Worm (Caenorhabditis elegans) whole organism, late embryonic: ENCODE data around the gene nep-25.

Experiments
- C08G9.2 ChIP-seq: sonication (generic microtip); optimal IDR thresholded peaks from 2 replicates; lab custom pipeline; 2016; ENCODE audit warnings: mild to moderate bottlenecking, missing genetic modification characterization, moderate library complexity, missing compliant biosample characterization
- C38D4.7 ChIP-seq: fragments of 200-800 bp; sonication (Bioruptor generic); optimal IDR thresholded peaks from 2 replicates; lab custom pipeline; 2018; ENCODE audit warnings: mild to moderate bottlenecking, missing genetic modification characterization, moderate library complexity, missing compliant biosample characterization
- F13H6.1 ChIP-seq: sonication (generic microtip); optimal IDR thresholded peaks from 2 replicates; lab custom pipeline; 2016; ENCODE audit warnings: missing genetic modification characterization, missing compliant biosample characterization
- T23F11.4 ChIP-seq: fragments of 200-800 bp; sonication (Bioruptor generic); optimal IDR thresholded peaks from 2 replicates; lab custom pipeline; 2018; ENCODE audit warnings: mild to moderate bottlenecking, missing genetic modification characterization, missing compliant biosample characterization
- ahr-1 ChIP-seq: sonication (generic microtip); optimal IDR thresholded peaks from 2 replicates; lab custom pipeline; 2016; ENCODE audit warnings: missing genetic modification characterization, missing compliant biosample characterization
- ama-1 ChIP-seq: fragments of 150-350 bp; optimal IDR thresholded peaks from 2 replicates; lab custom pipeline; 2014
- ceh-18 ChIP-seq: sonication (generic microtip); optimal IDR thresholded peaks from 2 replicates; lab custom pipeline; 2016; ENCODE audit warnings: missing genetic modification characterization, missing compliant biosample characterization
- ceh-19 ChIP-seq: fragments of 200-800 bp; sonication (Bioruptor generic); optimal IDR thresholded peaks from 2 replicates; lab custom pipeline; 2018; ENCODE audit warnings: mild to moderate bottlenecking, missing genetic modification characterization, missing compliant biosample characterization
- ceh-6 ChIP-seq: fragments of 200-800 bp; sonication (Bioruptor generic); optimal IDR thresholded peaks from 2 replicates; lab custom pipeline; 2018; ENCODE audit warnings: mild to moderate bottlenecking, missing genetic modification characterization, missing compliant biosample characterization
- fkh-10 ChIP-seq: fragments of 150-350 bp; optimal IDR thresholded peaks from 2 replicates; lab custom pipeline; 2014; ENCODE audit warnings: missing biosample characterization, missing genetic modification reagents, missing genetic modification characterization
- fkh-6 ChIP-seq: sonication (generic microtip); optimal IDR thresholded peaks from 2 replicates; lab custom pipeline; 2016; ENCODE audit warnings: missing genetic modification characterization, missing compliant biosample characterization
- gmeb-2 ChIP-seq: sonication (generic microtip); optimal IDR thresholded peaks from 2 replicates; lab custom pipeline; 2016; ENCODE audit warnings: missing genetic modification characterization, inconsistent platforms, missing compliant biosample characterization
- hlh-15 ChIP-seq: sonication (generic microtip); optimal IDR thresholded peaks from 2 replicates; lab custom pipeline; 2016; ENCODE audit warnings: missing genetic modification characterization, missing compliant biosample characterization
- hlh-8 ChIP-seq: sonication (generic microtip); optimal IDR thresholded peaks from 2 replicates; lab custom pipeline; 2016; ENCODE audit warnings: missing genotype, missing genetic modification characterization, missing compliant biosample characterization
- lim-6 ChIP-seq: sonication (generic microtip); optimal IDR thresholded peaks from 2 replicates; lab custom pipeline; 2016; ENCODE audit warnings: missing genetic modification characterization, missing compliant biosample characterization
- mec-3 ChIP-seq: sonication (generic microtip); optimal IDR thresholded peaks from 2 replicates; lab custom pipeline; 2016; ENCODE audit warnings: borderline replicate concordance, missing genetic modification characterization, missing compliant biosample characterization
- nhr-11 ChIP-seq: fragments of 150-350 bp; optimal IDR thresholded peaks from 2 replicates; lab custom pipeline; 2014; ENCODE audit warnings: missing biosample characterization, missing genetic modification characterization
- npax-4 ChIP-seq: sonication (generic microtip); optimal IDR thresholded peaks from 2 replicates; lab custom pipeline; 2016; ENCODE audit warnings: missing genetic modification characterization, missing compliant biosample characterization
- odd-2 ChIP-seq: sonication (generic microtip); optimal IDR thresholded peaks from 2 replicates; lab custom pipeline; 2017; ENCODE audit warnings: antibody characterized with exemption, mild to moderate bottlenecking, missing genetic modification characterization, missing compliant biosample characterization
- pat-9 ChIP-seq: fragments of 200-800 bp; sonication (Bioruptor generic); optimal IDR thresholded peaks from 2 replicates; lab custom pipeline; 2018; ENCODE audit warnings: mild to moderate bottlenecking, missing genetic modification characterization, moderate library complexity, missing compliant biosample characterization
- pax-1 ChIP-seq: fragments of 150-350 bp; optimal IDR thresholded peaks from 2 replicates; lab custom pipeline; 2014; ENCODE audit warnings: missing biosample characterization, missing genetic modification characterization
- pha-2 ChIP-seq: sonication (generic microtip); optimal IDR thresholded peaks from 2 replicates; lab custom pipeline; 2017; ENCODE audit warnings: mild to moderate bottlenecking, missing genetic modification characterization, missing compliant biosample characterization
- pros-1 ChIP-seq: fragments of 150-350 bp; optimal IDR thresholded peaks from 2 replicates; lab custom pipeline; 2014; ENCODE audit warnings: missing biosample characterization, missing genetic modification reagents, missing genetic modification characterization
- rnt-1 ChIP-seq: sonication (generic microtip); optimal IDR thresholded peaks from 2 replicates; lab custom pipeline; 2016; ENCODE audit warnings: missing genetic modification characterization, missing compliant biosample characterization
- sdc-2 ChIP-seq: sonication (generic microtip); optimal IDR thresholded peaks from 2 replicates; lab custom pipeline; 2016; ENCODE audit warnings: missing genotype, missing genetic modification characterization, missing compliant biosample characterization
- sox-2 ChIP-seq: fragments of 200-800 bp; sonication (Bioruptor generic); IDR thresholded peaks from 2 replicates; pipeline ENCODE4 v1.3.6; 2022; ENCODE audit warnings: missing genetic modification reagents, missing genetic modification characterization, missing compliant biosample characterization
- sox-4 ChIP-seq: sonication (generic microtip); optimal IDR thresholded peaks from 2 replicates; lab custom pipeline; 2017; ENCODE audit warnings: mild to moderate bottlenecking, missing genetic modification characterization, inconsistent platforms, missing compliant biosample characterization
- syd-9 ChIP-seq: sonication (generic microtip); optimal IDR thresholded peaks from 2 replicates; lab custom pipeline; 2016; ENCODE audit warnings: mild to moderate bottlenecking, missing genetic modification characterization, moderate library complexity, missing compliant biosample characterization
- ttx-3 ChIP-seq: sonication (generic microtip); optimal IDR thresholded peaks from 2 replicates; lab custom pipeline; 2016; ENCODE audit warnings: missing genetic modification reagents, missing genetic modification characterization, missing compliant biosample characterization
- unc-42 ChIP-seq: sonication (generic microtip); optimal IDR thresholded peaks from 2 replicates; lab custom pipeline; 2016; ENCODE audit warnings: missing genotype, missing genetic modification characterization, missing compliant biosample characterization
- unc-86 ChIP-seq: sonication (generic microtip); optimal IDR thresholded peaks from 2 replicates; lab custom pipeline; 2016; ENCODE audit warnings: missing genetic modification characterization, missing compliant biosample characterization
- zip-5 ChIP-seq: sonication (generic microtip); optimal IDR thresholded peaks from 2 replicates; lab custom pipeline; 2016; ENCODE audit warnings: missing genetic modification characterization, missing compliant biosample characterization
- ztf-16 ChIP-seq: sonication (generic microtip); optimal IDR thresholded peaks from 2 replicates; lab custom pipeline; 2017; ENCODE audit warnings: missing genetic modification characterization, missing compliant biosample characterization

nep-25 gene

ce11 chrII:5827364-5827763, 14.7 kb upstream of the nep-25 start, which contains the start of gene tbc-2:
Gene tbc-2 (minus strand): TSS chrII:5827443.
- no peak for TF ChIP-seq fkh-6 (tag; lab: Kevin White, UChicago)
- TF ChIP-seq ttx-3: no peak
- TF ChIP-seq fkh-10 (GFP tag; lab: Kevin White, UChicago): no peak
- TF ChIP-seq zip-5: no peak
- TF ChIP-seq ahr-1 (tag; lab: Kevin White, UChicago): no peak
- TF ChIP-seq lim-6 (tag; lab: Kevin White, UChicago): no peak
- no peak for TF ChIP-seq ama-1 (lab: Kevin White, UChicago)
- TF ChIP-seq pat-9 (tag; lab: Kevin White, UChicago): no peak
- no peak for TF ChIP-seq unc-42 (tag; lab: Kevin White, UChicago)
- no peak for TF ChIP-seq hlh-8 (tag; lab: Kevin White, UChicago)

ce11 chrII:5828486-5828885, 13.6 kb upstream of the nep-25 start, which contains the start of gene ZK1248.11:
Gene ZK1248.11 (minus strand): TSS chrII:5828586.
- no peak for TF ChIP-seq F13H6.1 (tag; lab: Kevin White, UChicago)
- TF ChIP-seq mec-3 (tag; lab: Kevin White, UChicago): no peak
- TF ChIP-seq ztf-16: no peak
- no peak for TF ChIP-seq C38D4.7 (GFP tag; lab: Kevin White, UChicago)

ce11 chrII:5829940-5830424, 12.1 kb upstream of the nep-25 start, which contains the start of gene col-74:
Gene col-74 (plus strand): TSS chrII:5830374.
- TF ChIP-seq pax-1 (no peak), F13H6.1 (tag; lab: Kevin White, UChicago) (no peak), syd-9 (no peak), sox-2 (no peak), sox-4 (tag; lab: Kevin White, UChicago) (no peak)

ce11 chrII:5831373-5831772, 10.7 kb upstream of the nep-25 start:
- TF ChIP-seq npax-4 (tag; lab: Kevin White, UChicago) (no peak), nhr-11 (tag; lab: Kevin White, UChicago) (no peak), unc-42 (tag; lab: Kevin White, UChicago) (no peak), lim-6 (tag; lab: Kevin White, UChicago) (no peak), odd-2 (tag; lab: Kevin White, UChicago) (no peak), C08G9.2 (tag; lab: Kevin White, UChicago) (no peak), pha-2 (no peak), sox-4 (tag; lab: Kevin White, UChicago) (no peak), hlh-8 (tag; lab: Kevin White, UChicago) (no peak), pax-1 (no peak), ceh-18 (no peak)

ce11 chrII:5833136-5833535, 8.9 kb upstream of the nep-25 start, which contains the start of gene gtap-1:
Gene gtap-1 (minus strand): TSS chrII:5833236.
- no peak for TF ChIP-seq gmeb-2
- no peak for TF ChIP-seq hlh-8 (tag; lab: Kevin White, UChicago)
- no peak for TF ChIP-seq ceh-6
- TF ChIP-seq sdc-2 (tag; lab: Kevin White, UChicago): no peak
- TF ChIP-seq, all 69 proteins: peak for 0

ce11 chrII:5835146-5835545, 6.9 kb upstream of the nep-25 start:
- TF ChIP-seq unc-86: no peak
- TF ChIP-seq pha-2: no peak
- TF ChIP-seq pros-1: no peak
- TF ChIP-seq T23F11.4 (GFP tag; lab: Kevin White, UChicago): no peak
- TF ChIP-seq ceh-19: no peak
- no peak for TF ChIP-seq hlh-15 (tag; lab: Kevin White, UChicago)
- no peak for TF ChIP-seq rnt-1 (tag; lab: Kevin White, UChicago)
